Fruit fly (Drosophila melanogaster): Measurements from ENCODE around the gene CG14626.
A peak's percentile ranks its signal among the peaks of the same experiment; 100 is the strongest.

CG14626 gene

dm6 chrX:1232533-1233212 lies 48.1 kb downstream of the CG14626 start:
- no peak for TF ChIP-seq GATAd (GFP tag; optimal IDR thresholded peaks at IDR 0.05)
- TF ChIP-seq psq (GFP tag; optimal IDR thresholded peaks at IDR 0.05) = peak; percentile 21

dm6 chrX:1233989-1234388 lies 49.4 kb downstream of the CG14626 start:
- peak; percentile 25 for TF ChIP-seq Dif (GFP tag; optimal IDR thresholded peaks at IDR 0.05; ENCODE audit: partially characterized antibody)
- TF ChIP-seq foxo (GFP tag; optimal IDR thresholded peaks at IDR 0.05) = no peak
- no peak for TF ChIP-seq GATAd (GFP tag; optimal IDR thresholded peaks at IDR 0.05)

dm6 chrX:1234817-1235617 lies 50.4 kb downstream of the CG14626 start:
- TF ChIP-seq usp (GFP tag; optimal IDR thresholded peaks at IDR 0.05) = no peak
- no peak for TF ChIP-seq Myc (optimal IDR thresholded peaks at IDR 0.05)
- TF ChIP-seq brk (GFP tag; optimal IDR thresholded peaks at IDR 0.05) = no peak
- peak; percentile 92 for TF ChIP-seq woc (GFP tag; optimal IDR thresholded peaks at IDR 0.05)
- TF ChIP-seq jim (GFP tag; optimal IDR thresholded peaks at IDR 0.05) = no peak
- TF ChIP-seq ey (GFP tag; optimal IDR thresholded peaks at IDR 0.05) = peak; percentile 77
- peak; percentile 63 for TF ChIP-seq sage (GFP tag; optimal IDR thresholded peaks at IDR 0.05)
- TF ChIP-seq CG32264 (GFP tag; optimal IDR thresholded peaks at IDR 0.05) = peak; percentile 66
- TF ChIP-seq Mio (GFP tag; optimal IDR thresholded peaks at IDR 0.05) = no peak
- TF ChIP-seq dsf (GFP tag; optimal IDR thresholded peaks at IDR 0.05; ENCODE audit: borderline replicate concordance) = peak; percentile 61
- no peak for TF ChIP-seq Dfd (GFP tag; optimal IDR thresholded peaks at IDR 0.05)
- peak; percentile 74 for TF ChIP-seq rgr (GFP tag; optimal IDR thresholded peaks at IDR 0.05)
- TF ChIP-seq psq (GFP tag; optimal IDR thresholded peaks at IDR 0.05) = peak; percentile 86
- TF ChIP-seq lola (GFP tag; optimal IDR thresholded peaks at IDR 0.05) = no peak
- peak; percentile 23 to 65 for TF ChIP-seq dl (GFP tag; optimal IDR thresholded peaks at IDR 0.05; ENCODE audit: insufficient read depth in 1 of 2, partially characterized antibody in 2 of 2)
- peak; percentile 86 for TF ChIP-seq br (GFP tag; optimal IDR thresholded peaks at IDR 0.05)
- peak; percentile 32 for TF ChIP-seq sv (GFP tag; optimal IDR thresholded peaks at IDR 0.05)
- TF ChIP-seq HLH106 (tag; optimal IDR thresholded peaks at IDR 0.05) = peak; percentile 82
- TF ChIP-seq tai (GFP tag; optimal IDR thresholded peaks at IDR 0.05) = no peak
- TF ChIP-seq CrebA (GFP tag; optimal IDR thresholded peaks at IDR 0.05; ENCODE audit: borderline replicate concordance) = no peak
- peak; percentile 67 for TF ChIP-seq Dif (GFP tag; optimal IDR thresholded peaks at IDR 0.05; ENCODE audit: partially characterized antibody)
- peak; percentile 33 for TF ChIP-seq Jra (GFP tag; optimal IDR thresholded peaks at IDR 0.05)
- TF ChIP-seq foxo (GFP tag; optimal IDR thresholded peaks at IDR 0.05) = peak; percentile 13 to 75
- peak; percentile 53 for TF ChIP-seq Rel (GFP tag; optimal IDR thresholded peaks at IDR 0.05)
- peak; percentile 76 for TF ChIP-seq Rel (tag; optimal IDR thresholded peaks at IDR 0.05)
- no peak for TF ChIP-seq Vsx2 (GFP tag; optimal IDR thresholded peaks at IDR 0.05; ENCODE audit: partially characterized antibody)
- peak; percentile 83 for TF ChIP-seq h (GFP tag; optimal IDR thresholded peaks at IDR 0.05)
- peak; percentile 89 for TF ChIP-seq fru (GFP tag; optimal IDR thresholded peaks at IDR 0.05)
- no peak for TF ChIP-seq Hr83 (GFP tag; optimal IDR thresholded peaks at IDR 0.05; ENCODE audit: poor library complexity, severe bottlenecking)
- TF ChIP-seq GATAd (GFP tag; optimal IDR thresholded peaks at IDR 0.05) = no peak
- peak; percentile 69 for TF ChIP-seq Hnf4 (GFP tag; optimal IDR thresholded peaks at IDR 0.05)
- TF ChIP-seq OdsH (GFP tag; optimal IDR thresholded peaks at IDR 0.05) = peak; percentile 60
- no peak for TF ChIP-seq N (GFP tag; optimal IDR thresholded peaks at IDR 0.05)
- no peak for TF ChIP-seq pan (optimal IDR thresholded peaks at IDR 0.05)
- peak; percentile 40 for TF ChIP-seq CG9705 (GFP tag; optimal IDR thresholded peaks at IDR 0.05)
- peak; percentile 76 for TF ChIP-seq Sp1 (GFP tag; optimal IDR thresholded peaks at IDR 0.05)
- no peak for TF ChIP-seq Abd-B (GFP tag; optimal IDR thresholded peaks at IDR 0.05)
- peak; percentile 74 for TF ChIP-seq dmrt93B (GFP tag; optimal IDR thresholded peaks at IDR 0.05)
- TF ChIP-seq Hr78 (GFP tag; optimal IDR thresholded peaks at IDR 0.05) = no peak
